Worm (Caenorhabditis elegans): Measurements from ENCODE around the gene srw-69.

The srw-69 gene

ce11 chrV:7436911-7437310 is 8.1 kb upstream of the srw-69 start:
- TF ChIP-seq nhr-20 (tag; optimal IDR thresholded peaks at IDR 0.05) (peak; percentile 80), lin-14 (GFP tag; optimal IDR thresholded peaks at IDR 0.05) (peak; percentile 71), dsc-1 (tag; optimal IDR thresholded peaks at IDR 0.05) (no peak), pqm-1 (tag; optimal IDR thresholded peaks at IDR 0.05) (no peak), mdl-1 (tag; optimal IDR thresholded peaks at IDR 0.05) (peak in 1 of 2 experiments; percentile 79), lin-39 (tag; optimal IDR thresholded peaks at IDR 0.05) (no peak), tlp-1 (tag; optimal IDR thresholded peaks at IDR 0.05) (no peak), pag-3 (tag; optimal IDR thresholded peaks at IDR 0.05; ENCODE audit: borderline replicate concordance, insufficient read depth) (no peak), pax-3 (tag; optimal IDR thresholded peaks at IDR 0.05) (no peak), rnt-1 (tag; optimal IDR thresholded peaks at IDR 0.05) (no peak), nhr-84 (tag; optimal IDR thresholded peaks at IDR 0.05) (no peak), egl-13 (tag; optimal IDR thresholded peaks at IDR 0.05) (no peak), efl-1 (optimal IDR thresholded peaks at IDR 0.05) (peak in 1 of 2 experiments; percentile 14), efl-1 (GFP tag; optimal IDR thresholded peaks at IDR 0.05 in 1 of 2) (peak in 1 of 2 experiments; percentile 1), nhr-76 (tag; optimal IDR thresholded peaks at IDR 0.05) (no peak), sptf-1 (tag; optimal IDR thresholded peaks at IDR 0.05) (no peak), sox-4 (tag; optimal IDR thresholded peaks at IDR 0.05) (no peak), fos-1 (tag; optimal IDR thresholded peaks at IDR 0.05) (no peak), Y116A8C.19 (tag; optimal IDR thresholded peaks at IDR 0.05; ENCODE audit: borderline replicate concordance) (no peak), fkh-10 (GFP tag; optimal IDR thresholded peaks at IDR 0.05) (no peak), tbx-2 (tag; optimal IDR thresholded peaks at IDR 0.05) (peak; percentile 65), hlh-4 (tag; optimal IDR thresholded peaks at IDR 0.05) (no peak), blmp-1 (tag; optimal IDR thresholded peaks at IDR 0.05) (peak; percentile 94), dpl-1 (GFP tag; optimal IDR thresholded peaks at IDR 0.05) (peak in 2 of 3 experiments; percentile 20 to 31), C04F5.9 (tag; optimal IDR thresholded peaks at IDR 0.05) (no peak), irx-1 (tag; optimal IDR thresholded peaks at IDR 0.05) (no peak), vab-15 (tag; optimal IDR thresholded peaks at IDR 0.05) (peak; percentile 21), unc-130 (tag; optimal IDR thresholded peaks at IDR 0.05) (peak; percentile 72), C16A3.4 (tag; optimal IDR thresholded peaks at IDR 0.05) (peak; percentile 32), mab-9 (GFP tag; IDR thresholded peaks at IDR 0.05) (no peak), nhr-237 (tag; optimal IDR thresholded peaks at IDR 0.05) (no peak), elt-2 (tag; optimal IDR thresholded peaks at IDR 0.05) (no peak), snu-23 (GFP tag; optimal IDR thresholded peaks at IDR 0.05) (peak; percentile 74), elt-3 (tag; optimal IDR thresholded peaks at IDR 0.05) (peak in 4 of 6 experiments; percentile 0 to 97 (median 50)), nhr-12 (tag; optimal IDR thresholded peaks at IDR 0.05) (no peak), ceh-90 (tag; optimal IDR thresholded peaks at IDR 0.05) (no peak), nhr-71 (tag; optimal IDR thresholded peaks at IDR 0.05) (peak; percentile 80), nhr-85 (tag) (peak; percentile 93), unc-98 (GFP tag; IDR thresholded peaks at IDR 0.05) (no peak), ceh-63 (GFP tag; optimal IDR thresholded peaks at IDR 0.05) (no peak), ceh-88 (GFP tag; IDR thresholded peaks at IDR 0.05) (no peak; the same call in 1 of the 2 replicates), hlh-17 (GFP tag; optimal IDR thresholded peaks at IDR 0.05; ENCODE audit: borderline replicate concordance) (no peak), fkh-4 (tag; optimal IDR thresholded peaks at IDR 0.05; ENCODE audit: borderline replicate concordance) (no peak), lir-3 (tag; optimal IDR thresholded peaks at IDR 0.05; ENCODE audit: poor library complexity) (no peak), ztf-11 (tag; optimal IDR thresholded peaks at IDR 0.05) (no peak), zip-4 (GFP tag; optimal IDR thresholded peaks at IDR 0.05) (no peak), ceh-82 (tag; optimal IDR thresholded peaks at IDR 0.05) (no peak), unc-30 (tag; optimal IDR thresholded peaks at IDR 0.05) (no peak), ama-1 (optimal IDR thresholded peaks at IDR 0.05) (peak; percentile 87), mep-1 (tag; optimal IDR thresholded peaks at IDR 0.05) (peak; percentile 58), xbp-1 (tag; optimal IDR thresholded peaks at IDR 0.05) (no peak), grh-1 (GFP tag; IDR thresholded peaks at IDR 0.05) (peak; percentile 64), efl-3 (GFP tag; optimal IDR thresholded peaks at IDR 0.05) (no peak), nhr-11 (tag; optimal IDR thresholded peaks at IDR 0.05) (no peak)

Data from whole organism, L1 larva.